Worm (Caenorhabditis elegans): ENCODE measurements around the gene C49C8.3.

DNA sequence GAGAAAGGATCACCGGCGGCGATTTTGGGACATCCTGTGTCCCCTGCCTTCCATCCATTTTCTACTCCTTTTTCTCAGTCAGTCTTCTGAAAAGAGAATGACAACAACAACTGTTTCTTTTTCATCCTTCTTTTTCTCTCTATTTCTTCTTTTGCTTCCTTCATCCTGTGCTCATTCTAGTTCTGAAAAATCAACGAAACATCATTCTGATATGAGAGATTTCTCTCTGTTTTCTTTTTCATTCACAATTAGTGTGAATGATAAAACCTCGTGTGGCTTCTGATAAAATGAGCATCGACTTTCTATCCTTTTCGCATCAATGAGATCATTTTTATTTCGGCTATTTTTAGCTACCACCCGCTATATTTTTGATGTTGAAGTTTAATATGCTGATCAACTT lies 39.3 kb upstream of the C49C8.3 start:
- TF ChIP-seq pha-4 (tag; optimal IDR thresholded peaks at IDR 0.05) (no peak), snpc-4 (tag; optimal IDR thresholded peaks at IDR 0.05) (no peak), cnd-1 (tag; optimal IDR thresholded peaks at IDR 0.05) (no peak), sem-2 (GFP tag; optimal IDR thresholded peaks at IDR 0.05) (no peak)

Data from whole organism, mixed stage, embryonic.